Fruit fly (Drosophila melanogaster): ENCODE measurements around the gene CG11438.

Gene CG11438

dm6 chr3L:22455953-22456488, 9.4 kb upstream of the CG11438 start:
- TF ChIP-seq CG9948 (tag; optimal IDR thresholded peaks at IDR 0.05) (no peak), CG10348 (GFP tag; IDR thresholded peaks at IDR 0.05) (no peak)

dm6 chr3L:22458271-22458670, 7.1 kb upstream of the CG11438 start:
- no peak for TF ChIP-seq CG15710 (tag; optimal IDR thresholded peaks at IDR 0.05)
- no peak for TF ChIP-seq CG12605 (GFP tag; IDR thresholded peaks at IDR 0.05)
- no peak for TF ChIP-seq Snoo (tag; optimal IDR thresholded peaks at IDR 0.05)
- TF ChIP-seq CG34367 (tag; optimal IDR thresholded peaks at IDR 0.05), result no peak
- TF ChIP-seq CG8159 (tag; optimal IDR thresholded peaks at IDR 0.05), result no peak
- no peak for TF ChIP-seq CG13204 (GFP tag; optimal IDR thresholded peaks at IDR 0.05)
- no peak for TF ChIP-seq CG8301 (tag; optimal IDR thresholded peaks at IDR 0.05)
- TF ChIP-seq fd96Ca (GFP tag; IDR thresholded peaks at IDR 0.05), result no peak
- no peak for TF ChIP-seq gl (tag; optimal IDR thresholded peaks at IDR 0.05)
- no peak for TF ChIP-seq CG4496 (GFP tag; IDR thresholded peaks at IDR 0.05)
- TF ChIP-seq CG10348 (GFP tag; IDR thresholded peaks at IDR 0.05), result no peak
- TF ChIP-seq Pif1B (GFP tag; optimal IDR thresholded peaks at IDR 0.05), result no peak
- no peak for TF ChIP-seq D1 (tag; optimal IDR thresholded peaks at IDR 0.05)
- TF ChIP-seq Ets98B (GFP tag; IDR thresholded peaks at IDR 0.05), result no peak
- TF ChIP-seq Pif1A (GFP tag; optimal IDR thresholded peaks at IDR 0.05), result no peak
- no peak for TF ChIP-seq CG9948 (tag; optimal IDR thresholded peaks at IDR 0.05)
- no peak for TF ChIP-seq EcR (GFP tag; optimal IDR thresholded peaks at IDR 0.05)
- TF ChIP-seq CG14655 (GFP tag; optimal IDR thresholded peaks at IDR 0.05), result no peak
- TF ChIP-seq rn (GFP tag; IDR thresholded peaks at IDR 0.05), result no peak

- TF ChIP-seq fd96Ca (GFP tag; IDR thresholded peaks at IDR 0.05) (no peak), CG13204 (GFP tag; optimal IDR thresholded peaks at IDR 0.05) (peak; percentile 86), CG12605 (GFP tag; IDR thresholded peaks at IDR 0.05) (no peak), EcR (GFP tag; optimal IDR thresholded peaks at IDR 0.05) (no peak)
These were observed 6.4 kb upstream of the CG11438 start for dm6 chr3L:22458898-22459524.

- TF ChIP-seq rn (GFP tag; IDR thresholded peaks at IDR 0.05) (no peak), CG15710 (tag; optimal IDR thresholded peaks at IDR 0.05) (no peak), CG9948 (tag; optimal IDR thresholded peaks at IDR 0.05) (no peak), CG32121 (GFP tag; IDR thresholded peaks at IDR 0.05) (no peak), Snoo (tag; optimal IDR thresholded peaks at IDR 0.05) (no peak), CG10348 (GFP tag; IDR thresholded peaks at IDR 0.05) (no peak), CG34367 (tag; optimal IDR thresholded peaks at IDR 0.05) (no peak), Pif1B (GFP tag; optimal IDR thresholded peaks at IDR 0.05) (no peak)
These were observed 5.0 kb upstream of the CG11438 start for dm6 chr3L:22460428-22460827.

- TF ChIP-seq CG4496 (GFP tag; IDR thresholded peaks at IDR 0.05) (0 out of 3 replicates have a peak, but pooled peaks have one; percentile 10), CG12605 (GFP tag; IDR thresholded peaks at IDR 0.05) (no peak), CG10348 (GFP tag; IDR thresholded peaks at IDR 0.05) (no peak), CG17806 (tag; optimal IDR thresholded peaks at IDR 0.05) (peak; percentile 15), CG32121 (GFP tag; IDR thresholded peaks at IDR 0.05) (no peak), EcR (GFP tag; optimal IDR thresholded peaks at IDR 0.05) (peak; percentile 24), Pif1A (GFP tag; optimal IDR thresholded peaks at IDR 0.05) (no peak), fd96Ca (GFP tag; IDR thresholded peaks at IDR 0.05) (no peak), Snoo (tag; optimal IDR thresholded peaks at IDR 0.05) (no peak), CG9948 (tag; optimal IDR thresholded peaks at IDR 0.05) (peak; percentile 35), Ets98B (GFP tag; IDR thresholded peaks at IDR 0.05) (no peak), CG14655 (GFP tag; optimal IDR thresholded peaks at IDR 0.05) (peak; percentile 51), CG34367 (tag; optimal IDR thresholded peaks at IDR 0.05) (no peak), CG8301 (tag; optimal IDR thresholded peaks at IDR 0.05) (no peak), gl (tag; optimal IDR thresholded peaks at IDR 0.05) (no peak), D1 (tag; optimal IDR thresholded peaks at IDR 0.05) (no peak), Pif1B (GFP tag; optimal IDR thresholded peaks at IDR 0.05) (no peak), CG15710 (tag; optimal IDR thresholded peaks at IDR 0.05) (peak; percentile 23), rn (GFP tag; IDR thresholded peaks at IDR 0.05) (no peak), CG8159 (tag; optimal IDR thresholded peaks at IDR 0.05) (peak; percentile 43), CG13204 (GFP tag; optimal IDR thresholded peaks at IDR 0.05) (peak; percentile 98)
These were observed 4.3 kb upstream of the CG11438 start, which contains the start of gene laza for dm6 chr3L:22460918-22461634. Gene laza, minus strand, starts transcription at chr3L:22461131.

- TF ChIP-seq EcR (GFP tag; optimal IDR thresholded peaks at IDR 0.05) (peak; percentile 11), CG12605 (GFP tag; IDR thresholded peaks at IDR 0.05) (no peak)
These were observed 2.0 kb upstream of the CG11438 start for dm6 chr3L:22463412-22463811.

Measured in whole organism, pupa.